Worm (Caenorhabditis elegans) whole organism, mixed stage, embryonic: ENCODE data around the gene vem-1.

Experiments used
- M03D4.4 ChIP-seq: sonication (generic microtip); optimal IDR thresholded peaks from 2 replicates; lab custom pipeline; 2017; ENCODE audit warnings: mild to moderate bottlenecking, missing genetic modification characterization, missing compliant biosample characterization
- bed-3 ChIP-seq: fragments of 200-800 bp; sonication (Bioruptor generic); optimal IDR thresholded peaks from 3 replicates; lab custom pipeline; 2018; ENCODE audit warnings: mild to moderate bottlenecking, missing genetic modification characterization, moderate library complexity, missing compliant biosample characterization
- ceh-39 ChIP-seq: fragments of 150-350 bp; optimal IDR thresholded peaks from 2 replicates; lab custom pipeline; 2014; ENCODE audit warnings: missing biosample characterization, missing genetic modification characterization
- ceh-43 ChIP-seq: fragments of 200-800 bp; sonication (Bioruptor generic); optimal IDR thresholded peaks from 2 replicates; lab custom pipeline; 2018; ENCODE audit warnings: mild to moderate bottlenecking, missing genetic modification characterization, moderate library complexity, missing compliant biosample characterization
- ceh-83 ChIP-seq: fragments of 200-800 bp; sonication (Bioruptor generic); optimal IDR thresholded peaks from 2 replicates; lab custom pipeline; 2018; ENCODE audit warnings: mild to moderate bottlenecking, missing genetic modification characterization, missing compliant biosample characterization
- ces-1 ChIP-seq: fragments of 150-350 bp; optimal IDR thresholded peaks from 2 replicates; lab custom pipeline; 2014; ENCODE audit warnings: missing biosample characterization, missing genetic modification reagents, missing genetic modification characterization
- cnd-1 ChIP-seq: fragments of 200-800 bp; sonication (Bioruptor generic); optimal IDR thresholded peaks from 2 replicates; lab custom pipeline; 2018; ENCODE audit warnings: mild to moderate bottlenecking, missing genetic modification characterization, missing compliant biosample characterization
- drap-1 ChIP-seq: fragments of 200-800 bp; sonication (Bioruptor generic); optimal IDR thresholded peaks from 3 replicates; lab custom pipeline; 2018; ENCODE audit warnings: mild to moderate bottlenecking, missing genetic modification characterization, missing compliant biosample characterization
- elt-1 ChIP-seq: sonication (generic microtip); optimal IDR thresholded peaks from 2 replicates; lab custom pipeline; 2017; ENCODE audit warnings: missing genetic modification characterization, mild to moderate bottlenecking, missing compliant biosample characterization, antibody characterized with exemption, moderate library complexity, borderline replicate concordance; ENCODE audit not compliant: insufficient read depth
- elt-3 ChIP-seq: fragments of 150-350 bp; optimal IDR thresholded peaks from 2 replicates; lab custom pipeline; 2014; ENCODE audit warnings: missing biosample characterization, missing genetic modification characterization
- ham-2 ChIP-seq: fragments of 200-800 bp; sonication (Bioruptor generic); optimal IDR thresholded peaks from 2 replicates; lab custom pipeline; 2018; ENCODE audit warnings: mild to moderate bottlenecking, missing genetic modification characterization, missing compliant biosample characterization
- hlh-1 ChIP-seq: fragments of 150-350 bp; optimal IDR thresholded peaks from 2 replicates; lab custom pipeline; 2014; ENCODE audit warnings: missing biosample characterization, missing genetic modification reagents, missing genetic modification characterization
- lin-13 ChIP-seq: fragments of 150-350 bp; optimal IDR thresholded peaks from 2 replicates; lab custom pipeline; 2014; ENCODE audit warnings: missing biosample characterization, missing genetic modification characterization
- lin-32 ChIP-seq: fragments of 200-800 bp; sonication (Bioruptor generic); optimal IDR thresholded peaks from 2 replicates; lab custom pipeline; 2018; ENCODE audit warnings: mild to moderate bottlenecking, missing genetic modification characterization, missing compliant biosample characterization
- lsy-2 ChIP-seq: fragments of 150-350 bp; optimal IDR thresholded peaks from 2 replicates; lab custom pipeline; 2014; ENCODE audit warnings: missing biosample characterization, missing genetic modification characterization
- mab-5 ChIP-seq: fragments of 150-350 bp; optimal IDR thresholded peaks from 2 replicates; lab custom pipeline; 2014; ENCODE audit warnings: missing biosample characterization, missing genetic modification characterization
- mep-1 ChIP-seq: fragments of 150-350 bp; optimal IDR thresholded peaks from 2 replicates; lab custom pipeline; 2017; ENCODE audit warnings: missing biosample characterization, missing genetic modification reagents, missing genetic modification characterization, inconsistent platforms
- nhr-12 ChIP-seq: fragments of 150-350 bp; optimal IDR thresholded peaks from 2 replicates; lab custom pipeline; 2014; ENCODE audit warnings: missing biosample characterization, missing genetic modification characterization
- nhr-2 ChIP-seq: fragments of 150-350 bp; optimal IDR thresholded peaks from 2 replicates; lab custom pipeline; 2014; ENCODE audit warnings: missing biosample characterization, missing genetic modification characterization
- nhr-237 ChIP-seq: fragments of 150-350 bp; optimal IDR thresholded peaks from 2 replicates; lab custom pipeline; 2014; ENCODE audit warnings: missing biosample characterization, missing genetic modification characterization
- nhr-28 ChIP-seq: fragments of 150-350 bp; optimal IDR thresholded peaks from 2 replicates; lab custom pipeline; 2014; ENCODE audit warnings: missing biosample characterization, missing genetic modification characterization
- nhr-76 ChIP-seq: sonication (generic microtip); optimal IDR thresholded peaks from 2 replicates; lab custom pipeline; 2017; ENCODE audit warnings: missing biosample characterization, missing genetic modification characterization
- pha-4 ChIP-seq: fragments of 150-350 bp; optimal IDR thresholded peaks from 2 replicates; lab custom pipeline; 2018; ENCODE audit warnings: missing biosample characterization, missing genetic modification reagents, missing genetic modification characterization
- snpc-4 ChIP-seq: fragments of 150-350 bp; optimal IDR thresholded peaks from 2 replicates; lab custom pipeline; 2014; ENCODE audit warnings: missing biosample characterization, missing genetic modification characterization
- sptf-1 ChIP-seq: sonication (generic microtip); optimal IDR thresholded peaks from 2 replicates; lab custom pipeline; 2017; ENCODE audit warnings: mild to moderate bottlenecking, missing genetic modification characterization, moderate library complexity, missing compliant biosample characterization
- tbx-8 ChIP-seq: fragments of 200-800 bp; sonication (Bioruptor generic); optimal IDR thresholded peaks from 2 replicates; lab custom pipeline; 2018; ENCODE audit warnings: mild to moderate bottlenecking, missing genetic modification characterization, moderate library complexity, missing compliant biosample characterization
- unc-120 ChIP-seq: sonication (generic microtip); optimal IDR thresholded peaks from 2 replicates; lab custom pipeline; 2017; ENCODE audit warnings: missing genetic modification characterization, missing compliant biosample characterization; ENCODE audit not compliant: poor library complexity, severe bottlenecking
- unc-39 ChIP-seq: fragments of 150-350 bp; optimal IDR thresholded peaks from 2 replicates; lab custom pipeline; 2014; ENCODE audit warnings: missing biosample characterization, missing genetic modification characterization
- unc-62 ChIP-seq: fragments of 150-350 bp; optimal IDR thresholded peaks from 2 replicates; lab custom pipeline; 2014; ENCODE audit warnings: missing biosample characterization, missing genetic modification reagents, missing genetic modification characterization
- zip-8 ChIP-seq: fragments of 150-350 bp; optimal IDR thresholded peaks from 2 replicates; lab custom pipeline; 2014; ENCODE audit warnings: missing biosample characterization, missing genetic modification characterization
- ztf-11 ChIP-seq: fragments of 150-350 bp; optimal IDR thresholded peaks from 2 replicates; lab custom pipeline; 2014; ENCODE audit warnings: missing biosample characterization, missing genetic modification characterization

vem-1 gene

DNA sequence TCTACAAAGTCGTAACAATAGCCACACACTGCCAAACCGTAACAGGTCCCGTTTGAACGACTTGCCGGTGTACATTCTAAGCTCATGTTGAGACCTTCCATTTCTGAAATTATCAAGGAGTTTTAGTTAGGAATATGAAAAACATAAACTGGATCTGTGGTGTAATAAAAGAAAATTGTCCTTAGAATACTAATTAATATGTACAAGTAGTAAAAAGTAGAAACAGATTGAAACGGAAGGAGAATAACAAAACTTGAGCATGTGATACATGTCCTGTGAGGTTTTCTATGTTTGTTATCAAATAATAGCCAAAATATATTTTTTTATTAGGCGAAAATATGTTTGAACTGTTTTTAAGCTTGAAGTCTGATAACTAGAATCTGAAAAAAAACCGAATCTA is 41.2 kb upstream of the vem-1 start, which contains the start of gene frpr-1:
TSS of gene frpr-1 (minus strand) at position 101 of the 400 bp plus-strand sequence.
- TF ChIP-seq elt-1 (tag; lab: Kevin White, UChicago) = no peak
- no peak for TF ChIP-seq ces-1
- TF ChIP-seq sptf-1 (tag; lab: Kevin White, UChicago) = no peak
- no peak for TF ChIP-seq ham-2 (GFP tag; lab: Kevin White, UChicago)
- TF ChIP-seq mab-5 (tag; lab: Kevin White, UChicago) = no peak
- TF ChIP-seq unc-120 = no peak
- no peak for TF ChIP-seq nhr-12 (tag; lab: Kevin White, UChicago)
- no peak for TF ChIP-seq lin-13
- TF ChIP-seq tbx-8 (GFP tag; lab: Kevin White, UChicago) = no peak
- no peak for TF ChIP-seq nhr-28
- no peak for TF ChIP-seq ceh-39
- no peak for TF ChIP-seq unc-62
- TF ChIP-seq pha-4 = no peak
- TF ChIP-seq, all 35 proteins: peak for 0

DNA sequence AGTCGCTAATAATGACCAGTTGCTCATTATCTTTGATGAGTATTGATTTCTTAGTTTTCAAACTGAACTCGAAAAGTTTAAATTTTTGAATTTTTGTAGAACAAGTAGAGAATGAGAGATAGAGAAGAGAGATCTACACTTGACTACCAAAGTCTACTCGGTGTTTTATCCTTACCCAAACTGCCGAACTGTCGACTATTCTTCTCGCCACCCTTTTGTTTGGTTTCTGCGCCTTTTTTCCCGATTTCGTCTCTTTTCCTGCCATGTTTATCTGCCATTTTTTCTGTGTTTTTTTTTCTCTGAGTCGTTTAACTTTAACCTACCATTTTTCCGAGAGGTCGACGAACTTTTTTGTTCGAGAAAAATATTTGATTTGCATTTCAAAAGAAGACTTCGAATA is 34.8 kb upstream of the vem-1 start, which contains the start of gene C02B8.12:
TSS of gene C02B8.12 (minus strand) at position 175 of the 400 bp plus-strand sequence.
- TF ChIP-seq M03D4.4 (tag; lab: Kevin White, UChicago) (no peak), unc-39 (tag; lab: Kevin White, UChicago) (no peak), ztf-11 (no peak), ceh-83 (no peak), mab-5 (tag; lab: Kevin White, UChicago) (no peak), lin-32 (GFP tag; lab: Kevin White, UChicago) (no peak), lsy-2 (tag; lab: Kevin White, UChicago) (no peak), nhr-76 (no peak), ces-1 (no peak), nhr-237 (no peak), pha-4 (no peak), ceh-39 (no peak), tbx-8 (GFP tag; lab: Kevin White, UChicago) (no peak), sptf-1 (tag; lab: Kevin White, UChicago) (no peak), lin-13 (no peak), bed-3 (GFP tag; lab: Kevin White, UChicago) (no peak)

DNA sequence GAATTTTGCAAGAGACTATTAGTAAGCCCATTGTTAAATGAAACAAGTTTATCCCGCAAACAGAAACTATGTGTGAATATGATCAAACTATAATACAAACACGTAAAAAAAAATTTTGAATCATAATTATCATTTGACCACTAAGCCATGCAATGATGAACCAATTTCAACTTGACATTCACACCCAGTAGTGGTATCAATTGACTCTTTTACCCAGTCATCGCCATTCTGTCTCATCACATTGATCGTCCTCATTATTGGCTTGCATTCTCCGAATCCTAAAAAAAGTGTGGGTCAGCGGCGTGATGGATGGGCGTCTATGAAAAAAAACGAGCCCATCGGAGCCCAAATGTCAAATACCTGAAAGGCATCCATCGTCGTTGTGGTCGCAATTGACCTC is 31.9 kb upstream of the vem-1 start:
- TF ChIP-seq elt-3 (tag; lab: Kevin White, UChicago) (no peak), lin-32 (GFP tag; lab: Kevin White, UChicago) (no peak), nhr-12 (tag; lab: Kevin White, UChicago) (no peak), nhr-28 (no peak), unc-120 (no peak)

DNA sequence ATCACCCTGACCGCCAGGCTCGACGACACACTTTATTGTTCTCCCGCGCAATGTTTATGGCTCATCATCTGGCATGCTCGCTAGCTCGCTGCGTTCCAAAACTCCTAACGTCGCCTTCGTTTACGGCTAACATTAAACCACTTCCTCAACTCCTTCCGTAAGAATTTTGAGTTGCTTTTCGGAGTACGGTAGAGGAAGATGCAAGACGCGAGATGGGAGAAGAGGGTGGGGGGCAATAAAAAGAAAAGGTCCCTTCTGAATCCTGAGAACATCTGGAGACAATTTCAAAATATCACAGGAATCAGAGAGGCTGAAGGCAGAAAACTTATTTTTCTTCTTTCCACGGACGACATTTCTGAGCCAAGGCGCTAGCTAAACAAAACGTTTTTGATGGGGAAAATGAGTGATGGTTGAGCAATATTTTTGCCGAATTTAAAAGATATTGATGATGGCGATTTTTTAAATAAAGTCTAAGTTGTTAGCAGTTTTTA is 29.5 kb upstream of the vem-1 start:
- TF ChIP-seq nhr-12 (tag; lab: Kevin White, UChicago) (no peak), nhr-76 (no peak), ham-2 (GFP tag; lab: Kevin White, UChicago) (no peak), drap-1 (GFP tag; lab: Kevin White, UChicago) (no peak), unc-62 (no peak), tbx-8 (GFP tag; lab: Kevin White, UChicago) (no peak), lin-13 (no peak), nhr-28 (no peak), ceh-43 (GFP tag; lab: Kevin White, UChicago) (no peak), lsy-2 (tag; lab: Kevin White, UChicago) (no peak)

DNA sequence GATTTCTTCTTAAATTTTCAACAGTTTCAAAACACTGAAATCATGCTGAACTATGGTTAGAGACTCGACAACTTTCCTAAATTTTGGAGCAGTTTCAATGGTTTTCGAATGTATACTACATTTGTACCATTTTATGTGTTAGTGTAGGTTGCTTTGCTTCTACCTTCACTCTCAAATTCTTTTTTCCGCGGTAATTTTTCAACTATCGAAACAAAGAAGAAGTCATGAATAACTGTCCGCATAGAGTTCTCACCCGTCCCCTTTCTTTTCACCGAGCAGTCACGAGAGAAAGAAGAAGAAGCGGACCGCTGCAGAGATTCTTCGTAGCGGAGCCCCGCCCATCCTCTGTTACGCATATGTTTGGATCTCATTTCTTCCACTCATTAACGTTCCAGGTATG is 27.8 kb upstream of the vem-1 start, which contains the start of gene hlh-8:
TSS of gene hlh-8 (plus strand) at position 301 of the 400 bp plus-strand sequence.
- TF ChIP-seq ham-2 (GFP tag; lab: Kevin White, UChicago) (no peak), cnd-1 (tag; lab: Kevin White, UChicago) (no peak), ceh-83 (no peak), unc-120 (no peak), tbx-8 (GFP tag; lab: Kevin White, UChicago) (no peak), sptf-1 (tag; lab: Kevin White, UChicago) (no peak), zip-8 (tag; lab: Kevin White, UChicago) (no peak)

DNA sequence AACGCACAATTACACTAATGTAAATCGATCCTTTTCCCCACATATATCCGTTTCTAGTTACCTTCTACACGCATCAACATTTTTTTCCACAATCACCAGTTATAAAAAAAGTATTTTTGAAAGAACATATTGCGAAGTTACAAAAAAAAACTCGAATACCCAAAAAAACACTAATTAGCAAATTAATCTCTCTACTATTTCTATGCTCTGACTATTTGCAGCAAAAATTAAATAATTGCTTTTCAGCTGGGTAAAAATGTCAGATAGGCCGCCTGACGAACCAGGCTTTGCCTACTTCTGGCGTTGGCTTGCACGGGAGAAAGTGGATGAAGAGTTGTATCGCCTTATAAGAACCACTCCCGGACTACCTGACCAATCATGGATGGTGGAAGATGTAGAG is 21.8 kb upstream of the vem-1 start, which contains the start of gene K07E3.1:
TSS of gene K07E3.1 (plus strand) at position 247 of the 400 bp plus-strand sequence.
- no peak for TF ChIP-seq drap-1 (GFP tag; lab: Kevin White, UChicago)
- TF ChIP-seq snpc-4 (tag; lab: Kevin White, UChicago) = no peak
- TF ChIP-seq sptf-1 (tag; lab: Kevin White, UChicago) = no peak
- no peak for TF ChIP-seq lin-13
- no peak for TF ChIP-seq nhr-12 (tag; lab: Kevin White, UChicago)
- no peak for TF ChIP-seq mep-1
- TF ChIP-seq nhr-2 (tag; lab: Kevin White, UChicago) = no peak
- no peak for TF ChIP-seq nhr-76
- TF ChIP-seq ces-1 = no peak
- no peak for TF ChIP-seq lsy-2 (tag; lab: Kevin White, UChicago)
- no peak for TF ChIP-seq pha-4
- TF ChIP-seq elt-3 (tag; lab: Kevin White, UChicago) = no peak
- no peak for TF ChIP-seq hlh-1
- no peak for TF ChIP-seq bed-3 (GFP tag; lab: Kevin White, UChicago)
